Worm (Caenorhabditis elegans): ENCODE measurements around the gene R09D1.14.

DNA sequence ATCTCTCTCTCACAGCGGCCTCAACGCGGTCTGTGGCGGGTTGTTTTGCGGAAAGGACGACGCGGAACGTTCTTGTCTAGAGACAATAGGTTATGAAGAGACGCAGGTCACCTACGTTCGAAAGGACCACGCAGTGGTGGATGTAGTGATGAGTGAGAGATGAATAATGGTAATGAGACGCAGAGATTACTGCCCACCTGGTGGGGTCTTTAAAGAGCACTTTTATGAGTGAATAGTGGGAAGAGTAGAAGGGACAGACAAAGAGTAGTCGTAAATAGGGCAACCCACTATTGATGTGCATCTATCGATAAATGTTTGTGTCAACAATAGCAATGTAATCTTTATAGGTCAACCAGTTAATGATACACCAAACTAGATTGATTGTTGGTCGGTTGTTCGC is 31.7 kb upstream of the R09D1.14 start:
- TF ChIP-seq nhr-237 (tag; optimal IDR thresholded peaks at IDR 0.05) (no peak), snpc-4 (tag; optimal IDR thresholded peaks at IDR 0.05) (no peak)
